Fruit fly (Drosophila melanogaster) whole organism, pupa: ENCODE measurements around the gene pad.

ENCODE experiments used
- CG13204 ChIP-seq: fragments of 200-800 bp; sonication (Bioruptor generic); optimal IDR thresholded peaks from 2 replicates; lab custom pipeline; 2018; ENCODE audit warnings: missing biosample characterization, mild to moderate bottlenecking, missing genetic modification characterization, moderate library complexity
- CG17806 ChIP-seq: fragments of 200-800 bp; sonication (Bioruptor generic); optimal IDR thresholded peaks from 2 replicates; lab custom pipeline; 2018; ENCODE audit warnings: missing biosample characterization, mild to moderate bottlenecking, missing genetic modification characterization, moderate library complexity
- CG32121 ChIP-seq: fragments of 200-800 bp; sonication (Bioruptor generic); IDR thresholded peaks from 2 replicates; pipeline ENCODE4 v1.3.6; 2022; ENCODE audit warnings: missing biosample characterization, missing genetic modification characterization
- CG4496 ChIP-seq: fragments of 200-800 bp; sonication (Bioruptor generic); IDR thresholded peaks from 3 replicates; pipeline ENCODE4 v1.3.6; 2022; ENCODE audit warnings: missing biosample characterization, missing genetic modification characterization
- Pif1A ChIP-seq: fragments of 200-800 bp; sonication (Bioruptor generic); optimal IDR thresholded peaks from 3 replicates; lab custom pipeline; 2016; ENCODE audit warnings: missing biosample characterization, missing genetic modification characterization
- rn ChIP-seq: fragments of 200-800 bp; sonication (Bioruptor generic); IDR thresholded peaks from 2 replicates; pipeline ENCODE4 v1.3.6; 2022; ENCODE audit warnings: missing biosample characterization, missing genetic modification characterization

dm6 chr3R:16370433-16370832 is 28.3 kb downstream of the pad start, which contains the start of gene CG10317:
- TF ChIP-seq CG4496 (GFP tag; lab: Robert Waterston, UW) (no peak), Pif1A (GFP tag; lab: Kevin White, UChicago) (no peak), rn (GFP tag; lab: Robert Waterston, UW) (no peak), CG17806 (tag; lab: Kevin White, UChicago) (no peak), CG32121 (GFP tag; lab: Robert Waterston, UW) (no peak), CG13204 (GFP tag; lab: Kevin White, UChicago) (no peak)
